Fruit fly (Drosophila melanogaster): ENCODE results near the gene Nepl17.

Gene Nepl17

DNA sequence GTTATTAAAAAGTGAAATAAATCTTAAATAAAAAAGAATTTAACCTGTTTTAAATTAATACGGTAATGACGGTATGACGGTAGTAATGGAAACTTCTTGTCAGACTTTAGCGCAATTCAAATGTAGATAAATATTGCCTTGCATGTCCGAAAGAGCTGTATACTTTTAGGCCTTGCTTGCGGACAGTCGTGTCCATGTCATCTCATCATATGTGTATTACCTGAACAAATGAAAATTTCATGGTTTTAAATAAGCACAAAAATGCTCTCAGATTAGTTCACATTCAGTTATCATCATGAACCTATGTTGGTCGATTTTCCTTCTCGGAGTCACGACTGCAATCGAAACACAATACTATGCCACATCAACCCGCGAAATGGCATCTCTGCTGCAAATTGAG is 50.0 kb downstream of the Nepl17 start, which contains the start of gene CG11828:
Gene CG11828, plus strand, starts transcription at position 301 of the 400 bp plus-strand sequence.
- no peak for TF ChIP-seq CG7045 (GFP tag; optimal IDR thresholded peaks at IDR 0.05)
- no peak for TF ChIP-seq CG5204 (GFP tag; optimal IDR thresholded peaks at IDR 0.05)
- TF ChIP-seq Crg-1 (GFP tag; optimal IDR thresholded peaks at IDR 0.05) = no peak
- TF ChIP-seq CG14711 (tag; optimal IDR thresholded peaks at IDR 0.05) = no peak
- no peak for TF ChIP-seq CG7101 (tag; optimal IDR thresholded peaks at IDR 0.05)
- no peak for TF ChIP-seq CG11617 (GFP tag; optimal IDR thresholded peaks at IDR 0.05)
- no peak for TF ChIP-seq CG1620 (GFP tag; optimal IDR thresholded peaks at IDR 0.05)
- TF ChIP-seq CG12768 (GFP tag; optimal IDR thresholded peaks at IDR 0.05) = no peak
- TF ChIP-seq bab1 (GFP tag; optimal IDR thresholded peaks at IDR 0.05) = no peak
- TF ChIP-seq Hr96 (GFP tag; optimal IDR thresholded peaks at IDR 0.05) = no peak
- no peak for TF ChIP-seq cnc (optimal IDR thresholded peaks at IDR 0.05)
- TF ChIP-seq cic (GFP tag; optimal IDR thresholded peaks at IDR 0.05) = no peak
- TF ChIP-seq toe (GFP tag; optimal IDR thresholded peaks at IDR 0.05) = no peak
- no peak for TF ChIP-seq ovo (GFP tag; optimal IDR thresholded peaks at IDR 0.05)
- TF ChIP-seq Mnt (GFP tag; optimal IDR thresholded peaks at IDR 0.05) = no peak
- TF ChIP-seq Clk (GFP tag; optimal IDR thresholded peaks at IDR 0.05) = no peak
- TF ChIP-seq kay (GFP tag; ENCODE audit: borderline replicate concordance) = no peak
- no peak for TF ChIP-seq tj (GFP tag; optimal IDR thresholded peaks at IDR 0.05)
- TF ChIP-seq CG33017 (tag; optimal IDR thresholded peaks at IDR 0.05) = no peak
- TF ChIP-seq pad (GFP tag; optimal IDR thresholded peaks at IDR 0.05) = no peak

Measured in whole organism, adult.